Worm (Caenorhabditis elegans) whole organism, L1 larva: ENCODE results near the gene srh-132.

Experiments
- F16B12.6 ChIP-seq: fragments of 150-350 bp; optimal IDR thresholded peaks from 2 replicates; lab custom pipeline; 2014; ENCODE audit warnings: missing biosample characterization, missing genetic modification characterization
- ceh-63 ChIP-seq: fragments of 200-800 bp; sonication (Bioruptor generic); optimal IDR thresholded peaks from 2 replicates; lab custom pipeline; 2018; ENCODE audit warnings: mild to moderate bottlenecking, missing genetic modification characterization, missing compliant biosample characterization
- ces-1 ChIP-seq: fragments of 150-350 bp; optimal IDR thresholded peaks from 2 replicates; lab custom pipeline; 2014; ENCODE audit warnings: missing biosample characterization, missing genetic modification reagents, missing genetic modification characterization
- dpl-1 ChIP-seq, 3 experiments: fragments of 150-350 bp in 2 of 3; sonication (generic microtip) in 1 of 3; optimal IDR thresholded peaks; 2 replicates each; lab custom pipeline; 2014 to 2017; ENCODE audit warnings: missing biosample characterization in 3 of 3, missing genetic modification characterization in 3 of 3, missing genetic modification reagents in 3 of 3
- efl-3 ChIP-seq: fragments of 200-800 bp; sonication (Bioruptor generic); optimal IDR thresholded peaks from 2 replicates; lab custom pipeline; 2018; ENCODE audit warnings: mild to moderate bottlenecking, missing genetic modification characterization, missing compliant biosample characterization
- elt-2 ChIP-seq: sonication (generic microtip); optimal IDR thresholded peaks from 2 replicates; lab custom pipeline; 2016; ENCODE audit warnings: missing genetic modification characterization, mild to moderate bottlenecking, inconsistent platforms, missing compliant biosample characterization, missing genetic modification reagents
- elt-3 ChIP-seq, 6 experiments: fragments of 150-350 bp in 1 of 6; sonication (generic microtip); optimal IDR thresholded peaks; 2 replicates each; lab custom pipeline; 2017 to 2018; ENCODE audit warnings: missing biosample characterization in 6 of 6, missing genetic modification characterization in 6 of 6, inconsistent platforms in 1 of 6
- fkh-4 ChIP-seq: sonication (generic microtip); optimal IDR thresholded peaks from 2 replicates; lab custom pipeline; 2016; ENCODE audit warnings: missing compliant biosample characterization, missing genetic modification characterization, borderline replicate concordance
- fkh-8 ChIP-seq: sonication (generic microtip); optimal IDR thresholded peaks from 2 replicates; lab custom pipeline; 2016; ENCODE audit warnings: mild to moderate bottlenecking, missing genetic modification characterization, missing compliant biosample characterization
- fos-1 ChIP-seq: fragments of 150-350 bp; optimal IDR thresholded peaks from 2 replicates; lab custom pipeline; 2014; ENCODE audit warnings: missing biosample characterization, missing genetic modification characterization
- hlh-17 ChIP-seq: fragments of 200-800 bp; sonication (Bioruptor generic); optimal IDR thresholded peaks from 2 replicates; lab custom pipeline; 2018; ENCODE audit warnings: missing genetic modification characterization, mild to moderate bottlenecking, missing compliant biosample characterization, moderate library complexity, borderline replicate concordance
- hpl-2 ChIP-seq: fragments of 150-350 bp; optimal IDR thresholded peaks from 2 replicates; lab custom pipeline; 2014; ENCODE audit warnings: missing biosample characterization, missing genetic modification reagents, missing genetic modification characterization
- isw-1 ChIP-seq: fragments of 200-800 bp; sonication (Bioruptor generic); IDR thresholded peaks from 2 replicates; pipeline ENCODE4 v1.3.6; 2022; ENCODE audit warnings: missing genetic modification characterization, missing compliant biosample characterization
- lin-13 ChIP-seq: fragments of 150-350 bp; optimal IDR thresholded peaks from 2 replicates; lab custom pipeline; 2014; ENCODE audit warnings: missing biosample characterization, missing genetic modification reagents, missing genetic modification characterization
- lir-3 ChIP-seq: sonication (generic microtip); optimal IDR thresholded peaks from 2 replicates; lab custom pipeline; 2016; ENCODE audit warnings: mild to moderate bottlenecking, missing genetic modification characterization, moderate library complexity, missing compliant biosample characterization; ENCODE audit not compliant: poor library complexity
- lsy-2 ChIP-seq, 2 experiments: fragments of 150-350 bp; optimal IDR thresholded peaks; 2 replicates each; lab custom pipeline; 2014; ENCODE audit warnings: missing biosample characterization in 2 of 2, missing genetic modification characterization in 2 of 2
- nhr-12 ChIP-seq: sonication (generic microtip); optimal IDR thresholded peaks from 2 replicates; lab custom pipeline; 2017; ENCODE audit warnings: missing biosample characterization, missing genetic modification characterization
- nhr-19 ChIP-seq: fragments of 200-800 bp; sonication (Bioruptor generic); conservative IDR thresholded peaks from 2 replicates; pipeline ENCODE4 v1.3.6; 2022; ENCODE audit warnings: missing genetic modification characterization, missing compliant biosample characterization
- nhr-28 ChIP-seq: fragments of 150-350 bp; optimal IDR thresholded peaks from 2 replicates; lab custom pipeline; 2014; ENCODE audit warnings: missing biosample characterization, missing genetic modification characterization
- nhr-47 ChIP-seq: sonication (generic microtip); optimal IDR thresholded peaks from 2 replicates; lab custom pipeline; 2016; ENCODE audit warnings: mild to moderate bottlenecking, missing genetic modification characterization, moderate library complexity, missing compliant biosample characterization
- nhr-71 ChIP-seq: sonication (generic microtip); optimal IDR thresholded peaks from 2 replicates; lab custom pipeline; 2016; ENCODE audit warnings: mild to moderate bottlenecking, missing genetic modification characterization, moderate library complexity, missing compliant biosample characterization
- nhr-84 ChIP-seq: sonication (generic microtip); optimal IDR thresholded peaks from 2 replicates; lab custom pipeline; 2017; ENCODE audit warnings: missing biosample characterization, missing genetic modification characterization
- pag-3 ChIP-seq: sonication (generic microtip); optimal IDR thresholded peaks from 2 replicates; lab custom pipeline; 2017; ENCODE audit warnings: missing genetic modification characterization, mild to moderate bottlenecking, missing compliant biosample characterization, antibody characterized with exemption, borderline replicate concordance; ENCODE audit not compliant: insufficient read depth
- pax-3 ChIP-seq: fragments of 200-800 bp; sonication (Bioruptor generic); optimal IDR thresholded peaks from 2 replicates; lab custom pipeline; 2018; ENCODE audit warnings: mild to moderate bottlenecking, missing genetic modification characterization, moderate library complexity, missing compliant biosample characterization
- pqm-1 ChIP-seq: sonication (generic microtip); optimal IDR thresholded peaks from 3 replicates; lab custom pipeline; 2017; ENCODE audit warnings: missing biosample characterization, missing genetic modification characterization
- snpc-4 ChIP-seq: fragments of 150-350 bp; optimal IDR thresholded peaks from 2 replicates; lab custom pipeline; 2014; ENCODE audit warnings: missing biosample characterization, missing genetic modification characterization
- sptf-1 ChIP-seq: fragments of 150-350 bp; optimal IDR thresholded peaks from 2 replicates; lab custom pipeline; 2014; ENCODE audit warnings: missing biosample characterization, missing genetic modification characterization
- sup-37 ChIP-seq: fragments of 200-800 bp; sonication (Bioruptor generic); optimal IDR thresholded peaks from 2 replicates; lab custom pipeline; 2018; ENCODE audit warnings: mild to moderate bottlenecking, missing genetic modification characterization, missing compliant biosample characterization
- swsn-7 ChIP-seq: sonication (generic microtip); optimal IDR thresholded peaks from 2 replicates; lab custom pipeline; 2016; ENCODE audit warnings: missing genetic modification characterization, missing compliant biosample characterization
- unc-86 ChIP-seq: sonication (generic microtip); optimal IDR thresholded peaks from 2 replicates; lab custom pipeline; 2016; ENCODE audit warnings: missing genetic modification characterization, missing compliant biosample characterization
- unc-98 ChIP-seq: fragments of 200-800 bp; sonication (Bioruptor generic); IDR thresholded peaks from 2 replicates; pipeline ENCODE4 v1.3.6; 2022; ENCODE audit warnings: missing genetic modification characterization, missing compliant biosample characterization
- vab-15 ChIP-seq: sonication (generic microtip); optimal IDR thresholded peaks from 2 replicates; lab custom pipeline; 2017; ENCODE audit warnings: missing genotype, mild to moderate bottlenecking, missing genetic modification characterization, missing compliant biosample characterization
- ztf-11 ChIP-seq, 2 experiments: sonication (generic microtip); optimal IDR thresholded peaks; 2 replicates each; lab custom pipeline; 2016 to 2017; ENCODE audit warnings: missing genetic modification characterization in 2 of 2, missing biosample characterization in 1 of 2, missing compliant biosample characterization in 1 of 2
- ztf-4 ChIP-seq: fragments of 150-350 bp; optimal IDR thresholded peaks from 2 replicates; lab custom pipeline; 2014; ENCODE audit warnings: missing biosample characterization, missing genetic modification characterization

srh-132 gene

ce11 chrV:17416833-17417232 is 6.8 kb downstream of the srh-132 start, which contains the start of gene clc-21:
clc-21 (plus strand) TSS chrV:17417133.
- TF ChIP-seq lsy-2 (tag; optimal IDR thresholded peaks at IDR 0.05; lab: Kevin White, UChicago), result no peak
- no peak for TF ChIP-seq nhr-84 (tag; lab: Kevin White, UChicago)
- no peak for TF ChIP-seq sptf-1 (tag; lab: Kevin White, UChicago)
- TF ChIP-seq nhr-71 (tag; lab: Kevin White, UChicago), result no peak
- no peak for TF ChIP-seq vab-15 (tag; lab: Kevin White, UChicago)
- no peak for TF ChIP-seq unc-86 (tag; lab: Kevin White, UChicago)

- TF ChIP-seq ces-1 (GFP tag; lab: Kevin White, UChicago), result no peak
- no peak for TF ChIP-seq pqm-1 (tag; lab: Kevin White, UChicago)
- TF ChIP-seq efl-3 (GFP tag; lab: Kevin White, UChicago), result no peak
Observed at ce11 chrV:17429262-17429661, 19.2 kb downstream of the srh-132 start.

ce11 chrV:17430066-17430465 is 20.0 kb downstream of the srh-132 start, which contains the start of gene T27C5.10:
T27C5.10 (minus strand) TSS chrV:17430166.
- TF ChIP-seq fkh-8 (tag; lab: Kevin White, UChicago) (no peak), hlh-17 (GFP tag; lab: Kevin White, UChicago) (no peak), ztf-4 (tag; lab: Kevin White, UChicago) (no peak), F16B12.6 (tag; lab: Kevin White, UChicago) (no peak), pag-3 (tag; lab: Kevin White, UChicago) (no peak), ztf-11 (tag; optimal IDR thresholded peaks at IDR 0.05; lab: Kevin White, UChicago) (no peak), nhr-28 (tag; lab: Kevin White, UChicago) (no peak), nhr-19 (GFP tag; lab: Robert Waterston, UW) (no peak), efl-3 (GFP tag; lab: Kevin White, UChicago) (no peak), sup-37 (GFP tag; lab: Kevin White, UChicago) (no peak), dpl-1 (GFP tag; optimal IDR thresholded peaks at IDR 0.05; lab: Kevin White, UChicago) (no peak), ceh-63 (GFP tag; lab: Kevin White, UChicago) (no peak), unc-86 (tag; lab: Kevin White, UChicago) (no peak), fkh-4 (tag; lab: Kevin White, UChicago) (no peak), elt-3 (tag; optimal IDR thresholded peaks at IDR 0.05; lab: Kevin White, UChicago) (no peak), lin-13 (GFP tag; lab: Kevin White, UChicago) (no peak), isw-1 (GFP tag; lab: Robert Waterston, UW) (no peak)
- TF ChIP-seq, all 84 proteins: peak for 0

- no peak for TF ChIP-seq elt-2 (tag; lab: Kevin White, UChicago)
- TF ChIP-seq pag-3 (tag; lab: Kevin White, UChicago), result no peak
- no peak for TF ChIP-seq pax-3 (tag; lab: Kevin White, UChicago)
- no peak for TF ChIP-seq nhr-12 (tag; lab: Kevin White, UChicago)
- TF ChIP-seq fos-1 (tag; lab: Kevin White, UChicago), result no peak
- no peak for TF ChIP-seq unc-98 (GFP tag; lab: Robert Waterston, UW)
- no peak for TF ChIP-seq hpl-2 (GFP tag; lab: Kevin White, UChicago)
- TF ChIP-seq snpc-4, result no peak
- TF ChIP-seq nhr-47, result no peak
- no peak for TF ChIP-seq nhr-71 (tag; lab: Kevin White, UChicago)
- TF ChIP-seq lir-3, result no peak
- no peak for TF ChIP-seq fkh-8 (tag; lab: Kevin White, UChicago)
- no peak for TF ChIP-seq swsn-7 (tag; lab: Kevin White, UChicago)
- no peak for TF ChIP-seq elt-3 (tag; optimal IDR thresholded peaks at IDR 0.05; lab: Kevin White, UChicago)
- no peak for TF ChIP-seq nhr-28 (tag; lab: Kevin White, UChicago)
Observed at ce11 chrV:17430903-17431302, 20.8 kb downstream of the srh-132 start, which contains the start of gene srbc-27. srbc-27 (plus strand) TSS chrV:17431203.
